Fruit fly (Drosophila melanogaster) Kc167 (cell line): ENCODE results near the gene Cpr73D.

Source experiments
- Myc ChIP-seq: fragments of >200 bp; optimal IDR thresholded peaks from 2 replicates; lab custom pipeline; 2017; ENCODE audit warnings: missing external identifiers
- Sin3A ChIP-seq: fragments of >200 bp; optimal IDR thresholded peaks from 2 replicates; lab custom pipeline; 2018; ENCODE audit warnings: missing external identifiers
- h ChIP-seq: fragments of >200 bp; optimal IDR thresholded peaks from 3 replicates; lab custom pipeline; 2018; ENCODE audit warnings: missing external identifiers
- insv ChIP-seq: fragments of >200 bp; optimal IDR thresholded peaks from 3 replicates; lab custom pipeline; 2018; ENCODE audit warnings: missing external identifiers
- psq ChIP-seq: fragments of >200 bp; optimal IDR thresholded peaks from 2 replicates; lab custom pipeline; 2017; ENCODE audit warnings: missing external identifiers
- ttk ChIP-seq: sonication (Bioruptor generic); optimal IDR thresholded peaks from 2 replicates; lab custom pipeline; 2017; ENCODE audit warnings: missing external identifiers

Cpr73D gene

DNA sequence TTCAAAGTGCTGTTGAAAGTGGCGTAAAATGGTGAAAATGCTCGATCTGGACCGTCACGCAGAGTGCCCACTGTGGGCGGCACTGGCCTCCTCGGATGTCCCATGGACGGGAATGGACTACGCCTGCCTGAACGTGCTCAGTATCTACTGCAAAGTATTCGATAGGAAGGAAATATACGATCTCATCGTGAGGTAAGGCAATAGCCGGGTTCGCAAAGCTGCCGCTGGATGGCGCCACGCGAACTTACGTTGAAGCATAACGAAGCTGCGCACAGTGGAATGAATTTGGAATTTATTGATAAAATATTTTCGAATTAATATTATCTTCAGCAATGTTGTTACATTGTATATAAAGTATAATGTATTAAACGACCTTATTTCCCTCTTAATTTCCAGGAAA lies 61.1 kb downstream of the Cpr73D start:
- TF ChIP-seq ttk (lab: Kevin White, UChicago): no peak
- TF ChIP-seq Myc (lab: Kevin White, UChicago): no peak
- no peak for TF ChIP-seq psq
- no peak for TF ChIP-seq insv (lab: Kevin White, UChicago)
- TF ChIP-seq Sin3A (lab: Kevin White, UChicago): no peak
- no peak for TF ChIP-seq h (lab: Kevin White, UChicago)

DNA sequence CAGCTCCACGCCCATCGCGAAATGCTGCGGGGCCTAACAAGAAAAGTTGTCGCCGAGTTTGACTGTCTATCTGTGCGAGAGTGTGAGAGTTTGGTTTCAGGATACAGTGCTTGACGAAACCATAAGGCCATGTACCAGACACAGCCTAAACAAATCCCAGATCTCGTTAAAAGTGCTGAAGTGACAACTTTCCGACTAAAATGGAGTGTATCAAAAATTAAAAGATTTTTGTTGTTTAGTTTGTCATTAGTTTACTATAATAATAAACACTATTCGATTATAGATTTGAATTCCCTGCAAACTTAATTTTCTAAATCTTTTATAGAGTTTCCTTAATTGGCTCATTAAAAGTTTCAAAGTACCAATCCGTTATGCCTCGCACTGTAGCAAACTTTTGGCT lies 63.8 kb downstream of the Cpr73D start:
- TF ChIP-seq psq (no peak), ttk (lab: Kevin White, UChicago) (no peak), Sin3A (lab: Kevin White, UChicago) (no peak), Myc (lab: Kevin White, UChicago) (no peak), insv (lab: Kevin White, UChicago) (no peak), h (lab: Kevin White, UChicago) (no peak)

DNA sequence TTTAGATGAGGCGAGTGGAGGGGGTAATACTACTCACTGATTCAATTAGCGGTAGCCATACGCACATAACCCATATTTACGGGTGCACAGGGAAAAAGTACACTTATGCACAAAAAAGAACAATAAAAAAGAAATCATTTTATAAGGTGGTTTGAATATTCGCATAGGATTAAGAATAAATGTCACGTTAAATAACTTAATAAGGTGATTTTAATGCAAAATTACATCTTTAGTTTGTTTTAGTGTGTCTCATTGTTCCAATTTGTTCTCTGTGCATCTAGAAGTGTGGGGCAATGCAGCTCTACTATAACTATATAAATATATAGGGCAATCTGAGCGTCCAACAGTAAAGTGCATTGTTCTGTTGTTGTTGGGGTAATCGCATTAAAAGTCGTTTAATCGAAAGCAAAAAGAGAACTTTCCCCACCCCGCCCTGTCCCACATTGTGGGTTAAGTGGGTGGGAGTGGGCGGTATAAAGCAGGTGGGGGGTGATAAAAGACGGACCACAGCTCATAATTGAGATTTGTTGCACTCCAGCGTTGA lies 64.7 kb downstream of the Cpr73D start:
- TF ChIP-seq psq: no peak
- TF ChIP-seq ttk (lab: Kevin White, UChicago): no peak
- TF ChIP-seq insv (lab: Kevin White, UChicago): no peak
- TF ChIP-seq Sin3A (lab: Kevin White, UChicago): no peak

DNA sequence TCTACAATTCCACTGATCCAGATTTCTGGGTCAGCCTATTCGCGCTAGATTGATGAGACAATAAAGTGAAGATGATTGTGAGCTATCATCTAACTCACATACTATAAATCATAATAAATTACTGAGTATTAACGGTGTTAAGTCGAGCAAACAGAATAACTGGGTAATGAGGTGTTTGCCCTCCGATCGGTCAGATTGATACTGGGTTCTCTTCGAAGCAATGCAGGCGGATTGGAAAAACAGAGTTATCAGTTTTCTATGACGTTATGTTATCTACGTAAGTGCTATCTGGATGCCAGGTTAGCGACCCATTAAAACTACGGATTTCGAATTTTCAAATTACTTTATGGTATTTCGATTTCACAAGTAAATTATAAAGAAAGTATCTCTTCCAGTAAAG lies 65.6 kb downstream of the Cpr73D start:
- TF ChIP-seq ttk (lab: Kevin White, UChicago) (no peak), h (lab: Kevin White, UChicago) (no peak), Myc (lab: Kevin White, UChicago) (no peak), insv (lab: Kevin White, UChicago) (no peak), psq (no peak), Sin3A (lab: Kevin White, UChicago) (no peak)

DNA sequence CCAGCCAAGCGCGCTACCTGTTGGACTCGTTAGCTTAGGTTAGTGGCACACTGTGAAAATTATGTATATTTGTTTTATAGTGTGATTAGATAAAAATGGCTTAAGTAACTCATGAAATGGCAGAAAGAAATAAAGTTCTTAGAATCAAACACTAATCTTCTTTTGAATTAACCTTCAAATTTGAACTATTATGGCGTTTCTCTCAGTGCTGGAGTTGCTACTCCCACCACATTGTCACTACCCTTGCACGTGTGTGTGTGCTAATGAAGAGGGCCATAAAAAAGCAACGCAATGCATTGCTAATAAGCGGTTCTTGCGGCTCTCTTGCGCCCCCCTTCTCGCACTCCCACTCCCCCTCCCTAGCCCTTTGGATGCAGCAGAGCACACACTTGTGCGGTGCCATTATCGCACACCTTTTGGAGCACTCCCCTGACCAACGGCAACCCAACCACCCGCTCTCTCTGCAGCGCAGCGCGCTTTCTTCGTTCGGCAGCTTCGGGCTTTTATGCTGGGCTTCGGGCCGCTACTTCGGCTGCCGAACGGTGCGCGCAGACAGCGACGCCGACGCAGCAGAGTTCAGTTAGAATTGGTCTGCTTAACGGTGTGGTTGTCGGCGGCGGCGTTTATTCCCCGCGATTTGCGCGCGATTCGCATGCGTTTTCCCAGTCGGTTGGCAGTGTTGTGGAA lies 66.7 kb downstream of the Cpr73D start:
- TF ChIP-seq ttk (lab: Kevin White, UChicago): no peak
- TF ChIP-seq Myc (lab: Kevin White, UChicago): no peak
- TF ChIP-seq psq: no peak
- TF ChIP-seq insv (lab: Kevin White, UChicago): no peak
- no peak for TF ChIP-seq h (lab: Kevin White, UChicago)
- TF ChIP-seq Sin3A (lab: Kevin White, UChicago): no peak

DNA sequence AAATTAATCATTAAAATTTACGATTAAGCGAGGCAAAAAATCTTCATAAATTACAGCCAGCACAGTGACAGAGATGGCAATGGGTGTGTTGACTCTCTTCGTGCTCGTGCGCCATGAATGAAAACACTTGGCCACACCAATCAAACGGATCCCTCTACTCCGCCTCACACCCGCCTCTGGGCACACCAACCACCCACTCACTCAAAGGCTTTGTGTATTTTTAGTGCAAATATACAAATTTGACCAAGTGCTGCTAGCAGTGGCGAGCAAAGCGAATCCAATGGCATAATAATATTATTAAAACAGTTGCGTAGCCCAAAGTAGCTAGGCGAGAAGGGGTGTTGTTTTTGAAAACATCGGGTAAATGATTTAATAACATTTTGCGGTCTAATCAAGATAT lies 67.9 kb downstream of the Cpr73D start:
- no peak for TF ChIP-seq Myc (lab: Kevin White, UChicago)
